Worm (Caenorhabditis elegans): ENCODE measurements around the gene T12A2.21.

Gene T12A2.21

DNA sequence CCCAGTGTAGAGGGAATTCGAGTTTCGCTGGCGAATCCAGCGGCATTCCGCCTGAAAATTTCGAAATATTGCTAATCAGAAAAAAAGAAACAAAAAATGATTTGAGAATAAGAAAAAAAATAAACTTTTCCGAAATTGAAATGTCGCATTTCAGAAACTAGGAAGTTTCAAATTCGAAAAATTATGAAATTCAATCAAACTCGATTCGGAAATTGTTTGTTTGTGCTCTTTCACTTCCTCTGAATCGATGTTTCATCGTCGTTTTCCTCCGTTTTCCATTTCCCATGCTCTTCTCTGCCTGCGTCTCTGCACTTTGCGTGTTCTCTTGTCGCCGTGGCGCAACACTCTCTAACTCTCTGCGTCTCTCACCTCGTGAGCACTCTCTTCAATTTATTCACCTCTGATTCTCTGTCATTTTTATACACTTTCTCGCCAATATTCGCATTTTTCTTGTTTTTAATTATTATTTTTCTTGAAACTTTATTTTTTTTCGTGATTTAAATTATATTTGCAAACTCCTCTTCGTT lies 41.8 kb upstream of the T12A2.21 start, which contains the start of gene C18F10.7:
C18F10.7 (minus strand) TSS at position 51 of the 527 bp plus-strand sequence.
- TF ChIP-seq rbr-2 (tag; optimal IDR thresholded peaks at IDR 0.05) = peak; percentile 34
- peak; percentile 13 for TF ChIP-seq spr-1 (tag; optimal IDR thresholded peaks at IDR 0.05)
- peak; percentile 69 for TF ChIP-seq hlh-11 (tag; optimal IDR thresholded peaks at IDR 0.05)
- no peak for TF ChIP-seq dve-1 (tag; optimal IDR thresholded peaks at IDR 0.05; ENCODE audit: insufficient read depth)
- TF ChIP-seq nhr-28 (tag; optimal IDR thresholded peaks at IDR 0.05) = peak; percentile 25
- no peak for TF ChIP-seq lin-39 (tag; optimal IDR thresholded peaks at IDR 0.05)
- no peak for TF ChIP-seq zfp-3 (GFP tag; conservative IDR thresholded peaks at IDR 0.05)
- peak; percentile 53; the same call in 1 of the 2 replicates for TF ChIP-seq arid-1 (GFP tag; conservative IDR thresholded peaks at IDR 0.05)
- TF ChIP-seq tra-1 (GFP tag; IDR thresholded peaks at IDR 0.05) = no peak
- TF ChIP-seq gei-8 (GFP tag; optimal IDR thresholded peaks at IDR 0.05) = no peak
- no peak for TF ChIP-seq nhr-77 (tag; optimal IDR thresholded peaks at IDR 0.05)
- TF ChIP-seq dmd-6 (GFP tag; IDR thresholded peaks at IDR 0.05) = peak; percentile 18; the same call in 1 of the 2 replicates
- no peak for TF ChIP-seq daf-12 (tag; optimal IDR thresholded peaks at IDR 0.05)
- TF ChIP-seq nhr-48 (tag; optimal IDR thresholded peaks at IDR 0.05) = no peak
- peak; percentile 21 for TF ChIP-seq nhr-6 (tag; optimal IDR thresholded peaks at IDR 0.05)
- TF ChIP-seq daf-8 (GFP tag; IDR thresholded peaks at IDR 0.05) = no peak
- peak; percentile 49 for TF ChIP-seq mes-2 (tag; optimal IDR thresholded peaks at IDR 0.05; ENCODE audit: poor library complexity, severe bottlenecking)
- peak; percentile 94 for TF ChIP-seq aha-1 (tag)
- TF ChIP-seq mdl-1 (tag; optimal IDR thresholded peaks at IDR 0.05) = peak; percentile 84 to 94
- TF ChIP-seq F49E8.2 (tag; optimal IDR thresholded peaks at IDR 0.05; ENCODE audit: borderline replicate concordance) = peak; percentile 8
- peak; percentile 61 for TF ChIP-seq unc-130 (GFP tag; optimal IDR thresholded peaks at IDR 0.05)
- no peak for TF ChIP-seq nhr-10 (tag; optimal IDR thresholded peaks at IDR 0.05)
- no peak for TF ChIP-seq mep-1 (tag; optimal IDR thresholded peaks at IDR 0.05)
- TF ChIP-seq nhr-76 (tag; optimal IDR thresholded peaks at IDR 0.05) = no peak
- no peak for TF ChIP-seq ama-1 (optimal IDR thresholded peaks at IDR 0.05)
- peak; percentile 42 for TF ChIP-seq dpl-1 (GFP tag; optimal IDR thresholded peaks at IDR 0.05)
- 0 out of 2 replicates have a peak, but pooled peaks have one; percentile 31 for TF ChIP-seq php-3 (GFP tag; IDR thresholded peaks at IDR 0.05)
- TF ChIP-seq unc-62 (GFP tag; optimal IDR thresholded peaks at IDR 0.05 in 1 of 2) = peak in 1 of 2 experiments; percentile 70
- TF ChIP-seq unc-62 (tag; optimal IDR thresholded peaks at IDR 0.05) = no peak
- peak; percentile 9 for TF ChIP-seq fkh-10 (GFP tag; optimal IDR thresholded peaks at IDR 0.05)
- TF ChIP-seq mdt-29 (GFP tag; IDR thresholded peaks at IDR 0.05) = no peak
- TF ChIP-seq hlh-30 (tag; optimal IDR thresholded peaks at IDR 0.05; ENCODE audit: insufficient read depth) = peak; percentile 95
- peak in 1 of 2 experiments; percentile 45 for TF ChIP-seq lsy-2 (tag; optimal IDR thresholded peaks at IDR 0.05)
- no peak for TF ChIP-seq ceh-32 (tag; optimal IDR thresholded peaks at IDR 0.05; ENCODE audit: poor library complexity)
- peak; percentile 69 for TF ChIP-seq hmg-1.1 (GFP tag; IDR thresholded peaks at IDR 0.05)
- TF ChIP-seq ZK546.5 (tag; optimal IDR thresholded peaks at IDR 0.05) = no peak
- peak; percentile 53 for TF ChIP-seq Y48G9A.11 (GFP tag; IDR thresholded peaks at IDR 0.05)
- TF ChIP-seq mxl-2 (GFP tag; conservative IDR thresholded peaks at IDR 0.05) = no peak
- TF ChIP-seq nhr-102 (tag; optimal IDR thresholded peaks at IDR 0.05) = peak; percentile 1
- TF ChIP-seq pha-4 (GFP tag; IDR thresholded peaks at IDR 0.05) = no peak
- TF ChIP-seq pha-4 (tag; optimal IDR thresholded peaks at IDR 0.05) = peak; percentile 60

DNA sequence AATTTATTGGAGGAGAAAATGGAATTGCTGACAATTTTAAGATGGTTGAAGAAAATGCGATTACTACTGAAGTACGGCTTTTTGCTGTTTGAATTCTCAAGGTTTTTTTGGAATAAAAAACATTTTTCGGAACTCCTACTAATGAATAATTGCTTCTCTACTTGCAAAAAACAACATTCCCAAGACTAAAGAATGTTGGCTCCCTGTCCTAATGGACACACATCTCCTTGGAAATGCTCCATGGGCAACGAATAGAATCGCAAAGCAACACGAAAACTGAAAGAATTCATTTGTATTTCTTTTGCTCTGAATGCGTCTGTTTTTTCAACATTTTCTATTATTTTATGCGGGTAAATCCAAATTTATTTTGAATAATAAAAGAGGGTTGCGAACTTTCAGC lies 36.3 kb upstream of the T12A2.21 start, which contains the start of gene C18F10.2:
C18F10.2 (plus strand) TSS at position 301 of the 400 bp plus-strand sequence.
- TF ChIP-seq nhr-237 (tag; optimal IDR thresholded peaks at IDR 0.05) (no peak), dmd-8 (GFP tag; IDR thresholded peaks at IDR 0.05) (no peak), nhr-6 (tag; optimal IDR thresholded peaks at IDR 0.05) (no peak), zfp-3 (GFP tag; conservative IDR thresholded peaks at IDR 0.05) (no peak), saeg-2 (GFP tag; IDR thresholded peaks at IDR 0.05) (no peak)
